Fruit fly (Drosophila melanogaster) whole organism, prepupa: ENCODE measurements around the gene CG42717.
A peak's percentile ranks its signal among the peaks of the same experiment; 100 is the strongest.

Experiments
- CG10631 ChIP-seq: fragments of 200-800 bp; sonication (Bioruptor generic); optimal IDR thresholded peaks from 2 replicates; lab custom pipeline; 2016; ENCODE audit warnings: missing biosample characterization, missing genetic modification characterization
- CG10669 ChIP-seq: fragments of 200-800 bp; sonication (Bioruptor generic); optimal IDR thresholded peaks from 3 replicates; lab custom pipeline; 2018; ENCODE audit warnings: missing biosample characterization, mild to moderate bottlenecking, missing genetic modification characterization, moderate library complexity
- CG11294 ChIP-seq: fragments of 200-800 bp; sonication (Bioruptor generic); IDR thresholded peaks from 2 replicates; pipeline ENCODE4 v1.3.6; 2022; ENCODE audit warnings: missing biosample characterization, missing genetic modification characterization
- CG11762 ChIP-seq: fragments of 200-800 bp; sonication (Bioruptor generic); optimal IDR thresholded peaks from 3 replicates; lab custom pipeline; 2016; ENCODE audit warnings: missing biosample characterization, missing genetic modification characterization; ENCODE audit not compliant: insufficient read depth
- CG15336 ChIP-seq: fragments of 200-800 bp; sonication (Bioruptor generic); IDR thresholded peaks from 2 replicates; pipeline ENCODE4 v1.3.6; 2022; ENCODE audit warnings: missing biosample characterization, missing genetic modification characterization
- CG3032 ChIP-seq: fragments of 200-800 bp; optimal IDR thresholded peaks from 2 replicates; lab custom pipeline; 2019; ENCODE audit warnings: missing biosample characterization, mild to moderate bottlenecking, missing genetic modification characterization, moderate library complexity
- CG31627 ChIP-seq: fragments of 200-800 bp; sonication (Bioruptor generic); optimal IDR thresholded peaks from 3 replicates; lab custom pipeline; 2016; ENCODE audit warnings: missing biosample characterization, missing genetic modification characterization
- CG32006 ChIP-seq: fragments of 200-800 bp; sonication (Bioruptor generic); optimal IDR thresholded peaks from 3 replicates; lab custom pipeline; 2017; ENCODE audit warnings: missing biosample characterization, mild to moderate bottlenecking, missing genetic modification characterization
- CG34406 ChIP-seq: fragments of 200-800 bp; sonication (Bioruptor generic); optimal IDR thresholded peaks from 3 replicates; lab custom pipeline; 2016; ENCODE audit warnings: missing biosample characterization, missing genetic modification characterization
- CG3919 ChIP-seq: fragments of 200-800 bp; sonication (Bioruptor generic); optimal IDR thresholded peaks from 3 replicates; lab custom pipeline; 2016; ENCODE audit warnings: missing biosample characterization, missing genetic modification characterization
- CG4318 ChIP-seq: fragments of 200-800 bp; sonication (Bioruptor generic); optimal IDR thresholded peaks from 3 replicates; lab custom pipeline; 2017; ENCODE audit warnings: missing biosample characterization, mild to moderate bottlenecking, missing genetic modification characterization
- CG6163 ChIP-seq: fragments of 200-800 bp; sonication (Bioruptor generic); IDR thresholded peaks from 3 replicates; pipeline ENCODE4 v1.3.6; 2022; ENCODE audit warnings: missing biosample characterization, missing genetic modification characterization
- CG6276 ChIP-seq: fragments of 200-800 bp; sonication (Bioruptor generic); optimal IDR thresholded peaks from 2 replicates; lab custom pipeline; 2017; ENCODE audit warnings: missing biosample characterization, mild to moderate bottlenecking, missing genetic modification characterization
- CG6792 ChIP-seq: fragments of 200-800 bp; sonication (Bioruptor generic); optimal IDR thresholded peaks from 3 replicates; lab custom pipeline; 2016; ENCODE audit warnings: missing biosample characterization, missing genetic modification characterization
- CG6808 ChIP-seq: fragments of 200-800 bp; sonication (Bioruptor generic); optimal IDR thresholded peaks from 3 replicates; lab custom pipeline; 2017; ENCODE audit warnings: missing biosample characterization, missing genetic modification characterization, mild to moderate bottlenecking, moderate library complexity, missing genetic modification reagents
- CG7368 ChIP-seq: fragments of 200-800 bp; sonication (Bioruptor generic); optimal IDR thresholded peaks from 3 replicates; lab custom pipeline; 2016; ENCODE audit warnings: missing biosample characterization, missing genetic modification characterization
- CG8119 ChIP-seq: fragments of 200-800 bp; sonication (Bioruptor generic); IDR thresholded peaks from 3 replicates; pipeline ENCODE4 v1.3.6; 2022; ENCODE audit warnings: missing biosample characterization, missing genetic modification characterization
- CG8319 ChIP-seq: fragments of 200-800 bp; sonication (Bioruptor generic); optimal IDR thresholded peaks from 3 replicates; lab custom pipeline; 2016; ENCODE audit warnings: missing biosample characterization, missing genetic modification characterization
- CG9139 ChIP-seq: fragments of 200-800 bp; sonication (Bioruptor generic); optimal IDR thresholded peaks from 3 replicates; lab custom pipeline; 2017; ENCODE audit warnings: missing biosample characterization, mild to moderate bottlenecking, missing genetic modification characterization
- Eip75B ChIP-seq: fragments of 200-800 bp; sonication (Bioruptor generic); optimal IDR thresholded peaks from 3 replicates; lab custom pipeline; 2016; ENCODE audit warnings: missing biosample characterization, missing genetic modification characterization
- Eip78C ChIP-seq: fragments of 200-800 bp; sonication (Bioruptor generic); peaks from one replicate; lab custom pipeline; 2016; ENCODE audit warnings: missing biosample characterization, missing genetic modification characterization
- Eip93F ChIP-seq: fragments of 200-800 bp; sonication (Bioruptor generic); optimal IDR thresholded peaks from 2 replicates; lab custom pipeline; 2016; ENCODE audit warnings: missing biosample characterization, mild to moderate bottlenecking, missing genetic modification characterization
- Ets21C ChIP-seq: fragments of 200-800 bp; sonication (Bioruptor generic); optimal IDR thresholded peaks from 3 replicates; lab custom pipeline; 2016; ENCODE audit warnings: missing biosample characterization, missing genetic modification characterization
- Ets96B ChIP-seq: fragments of 200-800 bp; optimal IDR thresholded peaks from 2 replicates; lab custom pipeline; 2019; ENCODE audit warnings: missing biosample characterization, mild to moderate bottlenecking, missing genetic modification characterization, moderate library complexity
- Gug ChIP-seq: fragments of 200-800 bp; sonication (Bioruptor generic); IDR thresholded peaks from 2 replicates; pipeline ENCODE4 v1.3.6; 2022; ENCODE audit warnings: missing biosample characterization, missing genetic modification characterization
- Hr38 ChIP-seq: sonication (Bioruptor generic); optimal IDR thresholded peaks from 2 replicates; lab custom pipeline; 2016; ENCODE audit warnings: missing biosample characterization, missing genetic modification characterization
- Hr39 ChIP-seq: fragments of 200-800 bp; sonication (Bioruptor generic); optimal IDR thresholded peaks from 2 replicates; lab custom pipeline; 2016; ENCODE audit warnings: missing biosample characterization, missing genetic modification characterization
- Lpt ChIP-seq: fragments of 200-800 bp; sonication (Bioruptor generic); optimal IDR thresholded peaks from 3 replicates; lab custom pipeline; 2016; ENCODE audit warnings: missing biosample characterization, missing genetic modification characterization
- Smox ChIP-seq: fragments of 200-800 bp; sonication (Bioruptor generic); optimal IDR thresholded peaks from 3 replicates; lab custom pipeline; 2016; ENCODE audit warnings: missing biosample characterization, missing genetic modification characterization
- Sox102F ChIP-seq: fragments of 200-800 bp; sonication (Bioruptor generic); optimal IDR thresholded peaks from 2 replicates; lab custom pipeline; 2016; ENCODE audit warnings: missing biosample characterization, mild to moderate bottlenecking, missing genetic modification characterization
- Sox14 ChIP-seq: fragments of 200-800 bp; sonication (Bioruptor generic); optimal IDR thresholded peaks from 3 replicates; lab custom pipeline; 2016; ENCODE audit warnings: missing biosample characterization, missing genetic modification characterization
- Sox15 ChIP-seq: fragments of 200-800 bp; sonication (Bioruptor generic); optimal IDR thresholded peaks from 3 replicates; lab custom pipeline; 2016; ENCODE audit warnings: missing biosample characterization, missing genetic modification characterization
- cyc ChIP-seq: fragments of 200-800 bp; sonication (Bioruptor generic); optimal IDR thresholded peaks from 3 replicates; lab custom pipeline; 2016; ENCODE audit warnings: missing biosample characterization, missing genetic modification characterization
- dac ChIP-seq: fragments of 200-800 bp; sonication (Bioruptor generic); optimal IDR thresholded peaks from 2 replicates; lab custom pipeline; 2017; ENCODE audit warnings: missing biosample characterization, mild to moderate bottlenecking, missing genetic modification characterization
- esn ChIP-seq: fragments of 200-800 bp; sonication (Bioruptor generic); optimal IDR thresholded peaks from 2 replicates; lab custom pipeline; 2016; ENCODE audit warnings: missing biosample characterization, mild to moderate bottlenecking, missing genetic modification characterization, moderate library complexity
- fd59A ChIP-seq: fragments of 200-800 bp; sonication (Bioruptor generic); optimal IDR thresholded peaks from 2 replicates; lab custom pipeline; 2017; ENCODE audit warnings: missing biosample characterization, mild to moderate bottlenecking, missing genetic modification characterization, missing genetic modification reagents
- fd85E ChIP-seq: fragments of 200-800 bp; sonication (Bioruptor generic); optimal IDR thresholded peaks from 3 replicates; lab custom pipeline; 2016; ENCODE audit warnings: missing biosample characterization, missing genetic modification characterization
- fkh ChIP-seq: fragments of 200-800 bp; sonication (Bioruptor generic); optimal IDR thresholded peaks from 3 replicates; lab custom pipeline; 2017; ENCODE audit warnings: missing biosample characterization, mild to moderate bottlenecking, missing genetic modification characterization, moderate library complexity
- lz ChIP-seq: fragments of 200-800 bp; sonication (Bioruptor generic); optimal IDR thresholded peaks from 3 replicates; lab custom pipeline; 2016; ENCODE audit warnings: missing biosample characterization, missing genetic modification characterization
- net ChIP-seq: fragments of 200-800 bp; sonication (Bioruptor generic); optimal IDR thresholded peaks from 3 replicates; lab custom pipeline; 2016; ENCODE audit warnings: missing biosample characterization, missing genetic modification characterization
- pdm3 ChIP-seq: fragments of 200-800 bp; sonication (Bioruptor generic); optimal IDR thresholded peaks from 3 replicates; lab custom pipeline; 2016; ENCODE audit warnings: missing biosample characterization, missing genetic modification characterization
- salr ChIP-seq, 2 experiments: fragments of 200-800 bp; sonication (Bioruptor generic); optimal IDR thresholded peaks; 3 replicates each; lab custom pipeline; 2016 to 2018; ENCODE audit warnings: missing biosample characterization in 2 of 2, missing genetic modification characterization in 2 of 2, mild to moderate bottlenecking in 1 of 2
- spab ChIP-seq: fragments of 200-800 bp; sonication (Bioruptor generic); optimal IDR thresholded peaks from 2 replicates; lab custom pipeline; 2017; ENCODE audit warnings: missing biosample characterization, mild to moderate bottlenecking, missing genetic modification characterization, missing genetic modification reagents
- svp ChIP-seq: fragments of 200-800 bp; sonication (Bioruptor generic); peaks from one replicate; lab custom pipeline; 2016; ENCODE audit warnings: missing biosample characterization, missing genetic modification characterization
- topi ChIP-seq: fragments of 200-800 bp; sonication (Bioruptor generic); optimal IDR thresholded peaks from 3 replicates; lab custom pipeline; 2016; ENCODE audit warnings: missing biosample characterization, missing genetic modification characterization
- vri ChIP-seq: fragments of 200-800 bp; sonication (Bioruptor generic); optimal IDR thresholded peaks from 3 replicates; lab custom pipeline; 2016; ENCODE audit warnings: missing biosample characterization, mild to moderate bottlenecking, missing genetic modification characterization

CG42717 gene

DNA sequence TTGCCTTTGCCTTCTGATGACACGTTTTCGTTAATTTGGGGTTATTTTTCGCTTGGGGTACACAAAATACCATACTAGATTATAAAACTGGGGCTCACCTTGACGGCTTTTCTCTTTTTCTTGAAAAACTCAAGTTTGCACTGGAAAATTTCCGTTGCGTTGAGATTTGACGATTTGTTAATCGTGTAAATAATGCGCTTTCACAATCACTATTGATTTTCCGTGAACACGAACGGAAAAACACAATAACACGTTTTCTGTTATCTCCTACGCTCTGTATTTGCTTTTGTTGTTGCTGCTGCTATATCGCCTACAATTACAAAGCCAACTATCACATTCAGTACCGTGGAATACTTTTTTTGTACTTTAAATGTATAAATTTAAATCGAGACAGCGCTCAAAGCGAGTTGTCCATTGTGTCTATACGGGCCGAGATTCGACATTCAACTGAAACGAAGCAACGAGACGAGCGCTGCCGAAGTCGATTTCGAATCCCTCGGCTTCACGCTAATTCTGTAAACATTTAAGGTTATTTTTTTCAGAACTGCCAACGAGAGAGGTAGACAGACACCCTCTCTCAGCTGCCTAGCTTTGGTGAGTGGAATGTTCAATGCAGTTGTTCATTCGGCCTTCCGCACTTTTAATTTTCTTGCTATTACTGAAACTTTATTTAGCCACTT lies 13.5 kb upstream of the CG42717 start (continued):
- TF ChIP-seq Sox14 (GFP tag; lab: Kevin White, UChicago) (peak; percentile 13), cyc (GFP tag; lab: Kevin White, UChicago) (no peak), CG34406 (GFP tag; lab: Kevin White, UChicago) (no peak), CG32006 (GFP tag; lab: Kevin White, UChicago) (no peak), fd59A (no peak), CG6276 (GFP tag; lab: Kevin White, UChicago) (no peak), CG11762 (no peak), CG15336 (GFP tag; lab: Robert Waterston, UW) (peak; percentile 47; the same call in 1 of the 2 replicates), dac (GFP tag; lab: Kevin White, UChicago) (no peak), CG3919 (peak; percentile 34), Lpt (no peak), svp (peak; percentile 67), Ets96B (no peak), fkh (GFP tag; lab: Kevin White, UChicago) (peak; percentile 93), Smox (GFP tag; lab: Kevin White, UChicago) (no peak), CG6163 (GFP tag; lab: Robert Waterston, UW) (peak; percentile 60; the same call in 2 of the 3 replicates), Gug (GFP tag; lab: Robert Waterston, UW) (no peak), lz (no peak), vri (GFP tag; lab: Kevin White, UChicago) (peak; percentile 58), CG7368 (GFP tag; lab: Kevin White, UChicago) (no peak)

DNA sequence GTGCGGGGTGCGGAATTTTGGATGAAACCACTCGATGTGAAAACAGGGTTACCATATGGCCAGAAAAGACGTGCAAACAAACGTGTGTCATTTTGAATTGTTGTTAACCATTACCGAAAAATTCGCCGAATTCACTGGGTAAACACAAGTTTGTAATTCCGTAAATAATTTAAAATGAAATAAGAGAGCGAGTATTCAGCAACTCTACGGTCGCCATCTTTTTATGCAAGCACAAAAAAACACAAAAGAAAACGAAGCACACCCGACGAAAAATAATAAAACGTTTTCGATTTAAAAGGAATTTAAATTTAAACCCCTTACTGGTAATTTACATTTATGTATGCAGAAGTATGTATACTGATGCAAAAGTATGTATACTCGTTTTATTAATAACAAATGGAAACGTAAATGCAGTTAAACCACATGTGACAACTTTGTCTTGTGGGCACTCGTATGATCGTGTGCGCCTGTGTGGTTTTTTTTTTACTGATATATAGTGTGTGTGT lies 12.9 kb upstream of the CG42717 start:
- TF ChIP-seq esn (GFP tag; lab: Kevin White, UChicago) (peak; percentile 95), CG6792 (GFP tag; lab: Kevin White, UChicago) (peak; percentile 88), pdm3 (GFP tag; lab: Kevin White, UChicago) (peak; percentile 95), CG6808 (GFP tag; lab: Kevin White, UChicago) (peak; percentile 89), fd85E (GFP tag; lab: Kevin White, UChicago) (peak; percentile 88), CG10669 (GFP tag; lab: Kevin White, UChicago) (peak; percentile 90), dac (GFP tag; lab: Kevin White, UChicago) (peak; percentile 64), CG11762 (peak; percentile 94), CG6276 (GFP tag; lab: Kevin White, UChicago) (peak; percentile 94), Eip93F (GFP tag; lab: Kevin White, UChicago) (peak; percentile 85), Hr39 (GFP tag; lab: Kevin White, UChicago) (peak; percentile 92), spab (GFP tag; lab: Kevin White, UChicago) (peak; percentile 87), CG15336 (GFP tag; lab: Robert Waterston, UW) (peak; percentile 98), Eip78C (GFP tag; lab: Kevin White, UChicago) (peak; percentile 99), cyc (GFP tag; lab: Kevin White, UChicago) (peak; percentile 92), CG7368 (GFP tag; lab: Kevin White, UChicago) (peak; percentile 94), CG31627 (GFP tag; lab: Kevin White, UChicago) (peak; percentile 93), CG8319 (GFP tag; lab: Kevin White, UChicago) (peak; percentile 87), fkh (GFP tag; lab: Kevin White, UChicago) (no peak), Ets21C (peak; percentile 83), lz (peak; percentile 94), CG8119 (peak; percentile 98), Hr38 (GFP tag; lab: Kevin White, UChicago) (peak; percentile 70), Smox (GFP tag; lab: Kevin White, UChicago) (peak; percentile 94), Sox15 (GFP tag; lab: Kevin White, UChicago) (peak; percentile 73), topi (GFP tag; lab: Kevin White, UChicago) (peak; percentile 95), Eip75B (GFP tag; lab: Kevin White, UChicago) (peak; percentile 96), fd59A (peak; percentile 83), CG10631 (GFP tag; lab: Kevin White, UChicago) (peak; percentile 91), CG9139 (peak; percentile 87), vri (GFP tag; lab: Kevin White, UChicago) (peak; percentile 97), salr (GFP tag; optimal IDR thresholded peaks at IDR 0.05; lab: Kevin White, UChicago) (peak; percentile 79 to 80), net (GFP tag; lab: Kevin White, UChicago) (peak; percentile 95), CG4318 (peak; percentile 82), Ets96B (peak; percentile 92), CG3032 (peak; percentile 93), Gug (GFP tag; lab: Robert Waterston, UW) (peak; percentile 90), Lpt (peak; percentile 94), Sox102F (peak; percentile 95), CG34406 (GFP tag; lab: Kevin White, UChicago) (peak; percentile 93), CG11294 (GFP tag; lab: Robert Waterston, UW) (peak; percentile 89), CG3919 (peak; percentile 95)
